Fruit fly (Drosophila melanogaster) whole organism, wandering third instar larva: ENCODE data around the gene Rpp14b.

Source experiments
- CG32264 ChIP-seq: fragments of 200-800 bp; sonication (Bioruptor generic); optimal IDR thresholded peaks from 2 replicates; lab custom pipeline; 2016; ENCODE audit warnings: missing biosample characterization, missing genetic modification characterization
- CG9705 ChIP-seq: fragments of 200-800 bp; sonication (Bioruptor generic); optimal IDR thresholded peaks from 2 replicates; lab custom pipeline; 2018; ENCODE audit warnings: missing biosample characterization, mild to moderate bottlenecking, missing genetic modification characterization
- GATAd ChIP-seq: sonication (Bioruptor generic); optimal IDR thresholded peaks from 2 replicates; lab custom pipeline; 2016; ENCODE audit warnings: missing biosample characterization, missing genetic modification characterization
- HLH106 ChIP-seq: fragments of 200-800 bp; optimal IDR thresholded peaks from 3 replicates; lab custom pipeline; 2019; ENCODE audit warnings: missing biosample characterization, mild to moderate bottlenecking, missing genetic modification characterization, moderate library complexity
- Hr78 ChIP-seq: fragments of >200 bp; optimal IDR thresholded peaks from 2 replicates; lab custom pipeline; 2017; ENCODE audit warnings: missing biosample characterization, missing genetic modification characterization
- Jra ChIP-seq: sonication (Bioruptor generic); optimal IDR thresholded peaks from 2 replicates; lab custom pipeline; 2016; ENCODE audit warnings: missing biosample characterization, missing genetic modification characterization
- Mio ChIP-seq: sonication (Bioruptor generic); optimal IDR thresholded peaks from 2 replicates; lab custom pipeline; 2016; ENCODE audit warnings: missing biosample characterization, missing genetic modification characterization
- N ChIP-seq: fragments of >200 bp; optimal IDR thresholded peaks from 2 replicates; lab custom pipeline; 2018; ENCODE audit warnings: missing biosample characterization, missing external identifiers, missing genetic modification characterization
- Rel ChIP-seq, 2 experiments: fragments of 200-800 bp; sonication (Bioruptor generic) in 1 of 2; optimal IDR thresholded peaks; 2 replicates in 1 of 2; 3 replicates in 1 of 2; lab custom pipeline; 2016 to 2019; ENCODE audit warnings: mild to moderate bottlenecking in 2 of 2, missing biosample characterization in 2 of 2, missing genetic modification characterization in 2 of 2, moderate library complexity in 1 of 2
- Sp1 ChIP-seq: fragments of 200-800 bp; sonication (Bioruptor generic); optimal IDR thresholded peaks from 3 replicates; lab custom pipeline; 2019; ENCODE audit warnings: missing biosample characterization, mild to moderate bottlenecking, missing genetic modification characterization, moderate library complexity
- br ChIP-seq: fragments of 200-800 bp; sonication (Bioruptor generic); optimal IDR thresholded peaks from 2 replicates; lab custom pipeline; 2016; ENCODE audit warnings: missing biosample characterization, missing genetic modification characterization
- dsf ChIP-seq: sonication (Bioruptor generic); optimal IDR thresholded peaks from 2 replicates; lab custom pipeline; 2016; ENCODE audit warnings: missing biosample characterization, missing genetic modification characterization, borderline replicate concordance
- fru ChIP-seq: fragments of 200-800 bp; sonication (Bioruptor generic); optimal IDR thresholded peaks from 3 replicates; lab custom pipeline; 2016; ENCODE audit warnings: missing biosample characterization, mild to moderate bottlenecking, missing genetic modification characterization
- psq ChIP-seq: fragments of 200-800 bp; sonication (Bioruptor generic); optimal IDR thresholded peaks from 3 replicates; lab custom pipeline; 2017; ENCODE audit warnings: missing biosample characterization, mild to moderate bottlenecking, missing genetic modification characterization, moderate library complexity
- tai ChIP-seq: sonication (Bioruptor generic); optimal IDR thresholded peaks from 2 replicates; lab custom pipeline; 2016; ENCODE audit warnings: missing biosample characterization, missing genetic modification characterization
- usp ChIP-seq: fragments of >200 bp; optimal IDR thresholded peaks from 2 replicates; lab custom pipeline; 2017; ENCODE audit warnings: missing biosample characterization, missing genetic modification characterization

Rpp14b gene

dm6 chr3R:30104912-30105510 lies 49.3 kb downstream of the Rpp14b start:
- no peak for TF ChIP-seq fru (GFP tag; lab: Kevin White, UChicago)

dm6 chr3R:30105808-30106207 lies 50.1 kb downstream of the Rpp14b start:
- no peak for TF ChIP-seq GATAd (GFP tag; lab: Kevin White, UChicago)
- no peak for TF ChIP-seq Sp1
- TF ChIP-seq Mio (GFP tag; lab: Kevin White, UChicago): no peak
- no peak for TF ChIP-seq N (GFP tag; lab: Kevin White, UChicago)
- TF ChIP-seq dsf: no peak
- TF ChIP-seq HLH106 (tag; lab: Kevin White, UChicago): no peak
- TF ChIP-seq Hr78: no peak
- no peak for TF ChIP-seq Jra (GFP tag; lab: Kevin White, UChicago)
- no peak for TF ChIP-seq usp (GFP tag; lab: Kevin White, UChicago)
- TF ChIP-seq Rel (GFP tag; optimal IDR thresholded peaks at IDR 0.05; lab: Kevin White, UChicago): no peak
- TF ChIP-seq Rel (tag; optimal IDR thresholded peaks at IDR 0.05; lab: Kevin White, UChicago): no peak
- no peak for TF ChIP-seq psq (GFP tag; lab: Kevin White, UChicago)
- no peak for TF ChIP-seq CG9705
- no peak for TF ChIP-seq CG32264
- no peak for TF ChIP-seq br (GFP tag; lab: Kevin White, UChicago)
- TF ChIP-seq tai (GFP tag; lab: Kevin White, UChicago): no peak
